Worm (Caenorhabditis elegans): ENCODE measurements around the gene srsx-24.

- TF ChIP-seq nhr-11 (tag; optimal IDR thresholded peaks at IDR 0.05): no peak
- no peak for TF ChIP-seq lin-13 (GFP tag; optimal IDR thresholded peaks at IDR 0.05)
- no peak for TF ChIP-seq nhr-28 (tag; optimal IDR thresholded peaks at IDR 0.05)
Observed at ce11 chrV:7400095-7400494, 20.8 kb upstream of the srsx-24 start, which contains the start of gene cnc-9.

All from whole organism, L4 larva.